Fruit fly (Drosophila melanogaster) whole organism, embryonic: ENCODE measurements around the gene SPH93.

ENCODE experiments used
- CG10979 ChIP-seq: fragments of 200-800 bp; sonication (Bioruptor generic); optimal IDR thresholded peaks from 2 replicates; lab custom pipeline; 2018; ENCODE audit warnings: missing biosample characterization, mild to moderate bottlenecking, missing genetic modification characterization, moderate library complexity
- CG11247 ChIP-seq: fragments of 200-800 bp; sonication (Bioruptor generic); IDR thresholded peaks from 2 replicates; pipeline ENCODE4 v1.3.6; 2022; ENCODE audit warnings: missing biosample characterization, missing genetic modification characterization
- CG11456 ChIP-seq: fragments of 200-800 bp; sonication (Bioruptor generic); IDR thresholded peaks from 3 replicates; pipeline ENCODE4 v1.3.6; 2022; ENCODE audit warnings: missing biosample characterization, missing genetic modification characterization
- CG11560 ChIP-seq: fragments of 200-800 bp; sonication (Bioruptor generic); IDR thresholded peaks from 3 replicates; pipeline ENCODE4 v1.3.6; 2022; ENCODE audit warnings: missing biosample characterization, missing genetic modification characterization
- CG12299 ChIP-seq: fragments of 200-800 bp; sonication (Bioruptor generic); optimal IDR thresholded peaks from 2 replicates; lab custom pipeline; 2018; ENCODE audit warnings: missing biosample characterization, mild to moderate bottlenecking, missing genetic modification characterization
- CG15073 ChIP-seq: fragments of 200-800 bp; sonication (Bioruptor generic); optimal IDR thresholded peaks from 2 replicates; lab custom pipeline; 2016; ENCODE audit warnings: missing biosample characterization, missing genetic modification characterization
- CG16779 ChIP-seq: fragments of 200-800 bp; sonication (Bioruptor generic); IDR thresholded peaks from 2 replicates; pipeline ENCODE4 v1.3.6; 2022; ENCODE audit warnings: missing biosample characterization, missing genetic modification characterization
- CG17568 ChIP-seq: fragments of 200-800 bp; sonication (Bioruptor generic); optimal IDR thresholded peaks from 2 replicates; lab custom pipeline; 2018; ENCODE audit warnings: missing biosample characterization, mild to moderate bottlenecking, missing genetic modification characterization, moderate library complexity
- CG17802 ChIP-seq: fragments of 200-800 bp; sonication (Bioruptor generic); optimal IDR thresholded peaks from 2 replicates; lab custom pipeline; 2018; ENCODE audit warnings: missing biosample characterization, mild to moderate bottlenecking, missing genetic modification characterization, moderate library complexity
- CG17912 ChIP-seq: fragments of 200-800 bp; sonication (Bioruptor generic); optimal IDR thresholded peaks from 2 replicates; lab custom pipeline; 2018; ENCODE audit warnings: missing biosample characterization, mild to moderate bottlenecking, missing genetic modification characterization
- CG2202 ChIP-seq: fragments of 200-800 bp; sonication (Bioruptor generic); optimal IDR thresholded peaks from 2 replicates; lab custom pipeline; 2018; ENCODE audit warnings: missing biosample characterization, mild to moderate bottlenecking, missing genetic modification characterization
- CG30403 ChIP-seq: fragments of 200-800 bp; sonication (Bioruptor generic); optimal IDR thresholded peaks from 3 replicates; lab custom pipeline; 2016; ENCODE audit warnings: missing biosample characterization, missing genetic modification characterization
- CG32532 ChIP-seq: fragments of 200-800 bp; sonication (Bioruptor generic); IDR thresholded peaks from 2 replicates; pipeline ENCODE4 v1.3.6; 2022; ENCODE audit warnings: missing biosample characterization, missing genetic modification characterization
- CG4730 ChIP-seq: fragments of 200-800 bp; sonication (Bioruptor generic); IDR thresholded peaks from 2 replicates; pipeline ENCODE4 v1.3.6; 2022; ENCODE audit warnings: missing biosample characterization, missing genetic modification characterization
- CG5953 ChIP-seq: fragments of 200-800 bp; sonication (Bioruptor generic); IDR thresholded peaks from 2 replicates; pipeline ENCODE4 v1.3.6; 2022; ENCODE audit warnings: missing biosample characterization, missing genetic modification characterization
- CG6254 ChIP-seq: fragments of 200-800 bp; sonication (Bioruptor generic); optimal IDR thresholded peaks from 3 replicates; lab custom pipeline; 2017; ENCODE audit warnings: mild to moderate bottlenecking, missing biosample characterization, missing genetic modification reagents, missing genetic modification characterization
- CG7372 ChIP-seq: fragments of 200-800 bp; sonication (Bioruptor generic); IDR thresholded peaks from 2 replicates; pipeline ENCODE4 v1.3.6; 2022; ENCODE audit warnings: missing biosample characterization, missing genetic modification characterization
- CG8478 ChIP-seq: fragments of >200 bp; optimal IDR thresholded peaks from 2 replicates; lab custom pipeline; 2018
- CG8924 ChIP-seq: fragments of 200-800 bp; optimal IDR thresholded peaks from 3 replicates; lab custom pipeline; 2019; ENCODE audit warnings: missing biosample characterization, mild to moderate bottlenecking, missing genetic modification characterization, moderate library complexity
- CG9609 ChIP-seq: fragments of 200-800 bp; sonication (Bioruptor generic); optimal IDR thresholded peaks from 3 replicates; lab custom pipeline; 2016; ENCODE audit warnings: missing biosample characterization, missing genetic modification characterization
- CkIIα-i1 ChIP-seq: fragments of 200-800 bp; sonication (Bioruptor generic); IDR thresholded peaks from 2 replicates; pipeline ENCODE4 v1.3.6; 2022; ENCODE audit warnings: missing biosample characterization, missing genetic modification characterization
- CrebB ChIP-seq: fragments of 200-800 bp; sonication (Bioruptor generic); optimal IDR thresholded peaks from 3 replicates; lab custom pipeline; 2018; ENCODE audit warnings: missing biosample characterization, mild to moderate bottlenecking, missing genetic modification characterization
- Ets65A ChIP-seq: fragments of 200-800 bp; sonication (Bioruptor generic); peaks from one replicate; lab custom pipeline; 2016; ENCODE audit warnings: missing biosample characterization, missing genetic modification characterization
- Fer3 ChIP-seq: fragments of 200-800 bp; sonication (Bioruptor generic); optimal IDR thresholded peaks from 2 replicates; lab custom pipeline; 2018; ENCODE audit warnings: missing biosample characterization, mild to moderate bottlenecking, missing genetic modification characterization, moderate library complexity
- Gsc ChIP-seq: fragments of 200-800 bp; sonication (Bioruptor generic); IDR thresholded peaks from 2 replicates; pipeline ENCODE4 v1.3.6; 2022; ENCODE audit warnings: missing biosample characterization, missing genetic modification characterization
- Gug ChIP-seq: fragments of 200-800 bp; sonication (Bioruptor generic); IDR thresholded peaks from 4 replicates; pipeline ENCODE4 v1.3.6; 2022; ENCODE audit warnings: missing biosample characterization, missing genetic modification characterization
- HLH3B ChIP-seq: fragments of 200-800 bp; sonication (Bioruptor generic); IDR thresholded peaks from 2 replicates; pipeline ENCODE4 v1.3.6; 2022; ENCODE audit warnings: missing biosample characterization, missing genetic modification characterization
- HmgD ChIP-seq: fragments of 200-800 bp; sonication (Bioruptor generic); optimal IDR thresholded peaks from 3 replicates; lab custom pipeline; 2016; ENCODE audit warnings: missing biosample characterization, missing genetic modification characterization
- Hr78 ChIP-seq, 2 experiments: fragments of 200-800 bp in 1 of 2; fragments of >200 bp in 1 of 2; sonication (Bioruptor generic) in 1 of 2; optimal IDR thresholded peaks; 2 replicates each; lab custom pipeline; 2017 to 2019; ENCODE audit warnings: missing biosample characterization in 2 of 2, missing genetic modification characterization in 2 of 2, mild to moderate bottlenecking in 1 of 2, moderate library complexity in 1 of 2
- Oaz ChIP-seq: fragments of 200-800 bp; sonication (Bioruptor generic); IDR thresholded peaks from 2 replicates; pipeline ENCODE4 v1.3.6; 2022; ENCODE audit warnings: missing biosample characterization, missing genetic modification characterization
- Spps ChIP-seq: fragments of 200-800 bp; sonication (Bioruptor generic); optimal IDR thresholded peaks from 2 replicates; lab custom pipeline; 2018; ENCODE audit warnings: missing biosample characterization, mild to moderate bottlenecking, missing genetic modification characterization
- ase ChIP-seq: fragments of 200-800 bp; sonication (Bioruptor generic); IDR thresholded peaks from 3 replicates; pipeline ENCODE4 v1.3.6; 2022; ENCODE audit warnings: missing biosample characterization, missing genetic modification characterization
- ash1 ChIP-seq: fragments of 200-800 bp; sonication (Bioruptor generic); optimal IDR thresholded peaks from 2 replicates; lab custom pipeline; 2018; ENCODE audit warnings: missing biosample characterization, mild to moderate bottlenecking, missing genetic modification characterization
- bcd ChIP-seq: fragments of 200-800 bp; sonication (Bioruptor generic); optimal IDR thresholded peaks from 2 replicates; lab custom pipeline; 2017; ENCODE audit warnings: missing biosample characterization, mild to moderate bottlenecking, missing genetic modification characterization
- br ChIP-seq: fragments of >200 bp; optimal IDR thresholded peaks from 2 replicates; lab custom pipeline; 2017
- caup ChIP-seq: fragments of 200-800 bp; sonication (Bioruptor generic); optimal IDR thresholded peaks from 3 replicates; lab custom pipeline; 2017; ENCODE audit warnings: missing biosample characterization, mild to moderate bottlenecking, missing genetic modification characterization, moderate library complexity; ENCODE audit not compliant: severe bottlenecking
- ci ChIP-seq: fragments of 200-800 bp; sonication (Bioruptor generic); IDR thresholded peaks from 3 replicates; pipeline ENCODE4 v1.3.6; 2022; ENCODE audit warnings: missing biosample characterization, missing genetic modification characterization
- fru ChIP-seq: fragments of >200 bp; optimal IDR thresholded peaks from 2 replicates; lab custom pipeline; 2017
- gce ChIP-seq: fragments of 200-800 bp; sonication (Bioruptor generic); IDR thresholded peaks from 3 replicates; pipeline ENCODE4 v1.3.6; 2022; ENCODE audit warnings: missing biosample characterization, missing genetic modification characterization
- grn ChIP-seq: fragments of 200-800 bp; sonication (Bioruptor generic); optimal IDR thresholded peaks from 3 replicates; lab custom pipeline; 2017; ENCODE audit warnings: missing biosample characterization, missing genetic modification characterization
- ind ChIP-seq: fragments of 200-800 bp; sonication (Bioruptor generic); optimal IDR thresholded peaks from 3 replicates; lab custom pipeline; 2016; ENCODE audit warnings: missing biosample characterization, missing genetic modification characterization
- lola ChIP-seq, 3 experiments: fragments of >200 bp in 2 of 3; fragments of 200-800 bp in 1 of 3; sonication (Bioruptor generic) in 1 of 3; optimal IDR thresholded peaks; 2 replicates each; lab custom pipeline; 2017 to 2019; ENCODE audit warnings: missing biosample characterization in 3 of 3, missing genetic modification characterization in 3 of 3, mild to moderate bottlenecking in 1 of 3, moderate library complexity in 1 of 3
- mirr ChIP-seq: fragments of 200-800 bp; sonication (Bioruptor generic); optimal IDR thresholded peaks from 3 replicates; lab custom pipeline; 2018; ENCODE audit warnings: missing biosample characterization, mild to moderate bottlenecking, missing genetic modification characterization
- nau ChIP-seq: fragments of 200-800 bp; sonication (Bioruptor generic); optimal IDR thresholded peaks from 3 replicates; lab custom pipeline; 2017; ENCODE audit warnings: missing biosample characterization, mild to moderate bottlenecking, missing genetic modification characterization, missing genetic modification reagents
- nmo ChIP-seq: fragments of 200-800 bp; sonication (Bioruptor generic); optimal IDR thresholded peaks from 2 replicates; lab custom pipeline; 2018; ENCODE audit warnings: missing biosample characterization, mild to moderate bottlenecking, missing genetic modification characterization, moderate library complexity
- p53 ChIP-seq: fragments of 200-800 bp; sonication (Bioruptor generic); optimal IDR thresholded peaks from 2 replicates; lab custom pipeline; 2016; ENCODE audit warnings: missing biosample characterization, missing genetic modification characterization
- sd ChIP-seq: fragments of 200-800 bp; sonication (Bioruptor generic); optimal IDR thresholded peaks from 3 replicates; lab custom pipeline; 2018; ENCODE audit warnings: missing biosample characterization, mild to moderate bottlenecking, missing genetic modification characterization, moderate library complexity
- sr ChIP-seq: fragments of 200-800 bp; sonication (Bioruptor generic); IDR thresholded peaks from 3 replicates; pipeline ENCODE4 v1.3.6; 2022; ENCODE audit warnings: missing biosample characterization, missing genetic modification characterization
- ttk ChIP-seq: fragments of 200-800 bp; sonication (Bioruptor generic); IDR thresholded peaks from 2 replicates; pipeline ENCODE4 v2.1.2; 2022; ENCODE audit warnings: missing biosample characterization, missing genetic modification characterization
- tx ChIP-seq: fragments of 200-800 bp; sonication (Bioruptor generic); optimal IDR thresholded peaks from 2 replicates; lab custom pipeline; 2016; ENCODE audit warnings: missing biosample characterization, missing genetic modification characterization
- vnd ChIP-seq: fragments of 200-800 bp; sonication (Bioruptor generic); IDR thresholded peaks from 3 replicates; pipeline ENCODE4 v1.3.6; 2022; ENCODE audit warnings: missing biosample characterization, missing genetic modification characterization; ENCODE audit not compliant: partially characterized antibody
- wek ChIP-seq: fragments of 200-800 bp; sonication (Bioruptor generic); optimal IDR thresholded peaks from 3 replicates; lab custom pipeline; 2018; ENCODE audit warnings: missing biosample characterization, mild to moderate bottlenecking, missing genetic modification characterization, moderate library complexity

SPH93 gene

DNA sequence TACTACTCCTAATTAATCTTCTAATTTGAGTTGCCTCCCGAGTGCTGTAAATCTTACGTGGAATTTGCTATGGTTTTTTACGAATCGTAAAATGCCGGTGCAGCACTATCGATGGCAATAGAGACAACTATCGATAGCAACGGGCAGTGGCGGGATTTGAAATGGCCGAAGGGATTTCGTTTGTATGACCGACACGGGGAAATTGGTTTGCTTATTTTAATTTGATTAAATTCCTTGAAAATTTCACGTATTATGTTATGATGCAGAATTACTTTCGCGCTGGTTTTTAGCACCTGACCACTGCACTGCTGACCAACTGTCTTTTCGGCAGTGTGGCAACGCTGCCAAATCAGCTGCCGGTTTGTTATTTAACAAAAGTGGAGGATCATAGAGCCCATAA lies 28.5 kb upstream of the SPH93 start, which contains the start of the genes GCS2beta and CG5131 (continued):
- peak; percentile 89 for TF ChIP-seq vnd (GFP tag; lab: Robert Waterston, UW)
- TF ChIP-seq CG11456 (GFP tag; lab: Robert Waterston, UW) = peak; percentile 97
- peak; percentile 88 for TF ChIP-seq Oaz (GFP tag; lab: Robert Waterston, UW)
- peak; percentile 91 for TF ChIP-seq CG4730
- peak; percentile 87 for TF ChIP-seq CG8924 (tag; lab: Kevin White, UChicago)
- peak; percentile 76 for TF ChIP-seq mirr
- TF ChIP-seq CG6254 (GFP tag; lab: Kevin White, UChicago) = peak; percentile 71
- peak in 1 of 3 experiments; percentile 84 for TF ChIP-seq lola (GFP tag; optimal IDR thresholded peaks at IDR 0.05; lab: Kevin White, UChicago)
- peak; percentile 94 for TF ChIP-seq ttk (GFP tag; lab: Robert Waterston, UW)
- peak; percentile 93 for TF ChIP-seq bcd (GFP tag; lab: Kevin White, UChicago)
- peak; percentile 96 for TF ChIP-seq CG11247 (GFP tag; lab: Robert Waterston, UW)
- peak; percentile 64 for TF ChIP-seq CG2202 (tag; lab: Kevin White, UChicago)
- TF ChIP-seq CG8478 = no peak
- peak; percentile 72 for TF ChIP-seq wek (GFP tag; lab: Kevin White, UChicago)
- peak; percentile 80 for TF ChIP-seq CG5953 (GFP tag; lab: Robert Waterston, UW)
- peak; percentile 85 for TF ChIP-seq nau
- peak; percentile 38; the same call in 1 of the 3 replicates for TF ChIP-seq sr (GFP tag; lab: Robert Waterston, UW)
- TF ChIP-seq CkIIα-i1 (GFP tag; lab: Robert Waterston, UW) = peak; percentile 51; the same call in 1 of the 2 replicates
- peak; percentile 73 for TF ChIP-seq CG17802 (tag; lab: Kevin White, UChicago)
- peak; percentile 96 for TF ChIP-seq nmo (GFP tag; lab: Kevin White, UChicago)
- no peak for TF ChIP-seq br
- TF ChIP-seq ash1 = no peak
- TF ChIP-seq Gug (GFP tag; lab: Robert Waterston, UW) = peak; percentile 97
- peak; percentile 92 for TF ChIP-seq ase (GFP tag; lab: Robert Waterston, UW)
- peak; percentile 97 for TF ChIP-seq HmgD (GFP tag; lab: Kevin White, UChicago)
- TF ChIP-seq ind (GFP tag; lab: Kevin White, UChicago) = peak; percentile 97
- TF ChIP-seq gce (GFP tag; lab: Robert Waterston, UW) = 0 out of 3 replicates have a peak, but pooled peaks have one; percentile 68
- peak; percentile 82 for TF ChIP-seq CrebB
- peak; percentile 94 for TF ChIP-seq CG7372 (GFP tag; lab: Robert Waterston, UW)
- TF ChIP-seq CG9609 = peak; percentile 97
- peak; percentile 91 for TF ChIP-seq Fer3 (tag; lab: Kevin White, UChicago)
- TF ChIP-seq Hr78 (GFP tag; optimal IDR thresholded peaks at IDR 0.05; lab: Kevin White, UChicago) = peak in 1 of 2 experiments; percentile 21
- peak; percentile 84 for TF ChIP-seq Gsc

DNA sequence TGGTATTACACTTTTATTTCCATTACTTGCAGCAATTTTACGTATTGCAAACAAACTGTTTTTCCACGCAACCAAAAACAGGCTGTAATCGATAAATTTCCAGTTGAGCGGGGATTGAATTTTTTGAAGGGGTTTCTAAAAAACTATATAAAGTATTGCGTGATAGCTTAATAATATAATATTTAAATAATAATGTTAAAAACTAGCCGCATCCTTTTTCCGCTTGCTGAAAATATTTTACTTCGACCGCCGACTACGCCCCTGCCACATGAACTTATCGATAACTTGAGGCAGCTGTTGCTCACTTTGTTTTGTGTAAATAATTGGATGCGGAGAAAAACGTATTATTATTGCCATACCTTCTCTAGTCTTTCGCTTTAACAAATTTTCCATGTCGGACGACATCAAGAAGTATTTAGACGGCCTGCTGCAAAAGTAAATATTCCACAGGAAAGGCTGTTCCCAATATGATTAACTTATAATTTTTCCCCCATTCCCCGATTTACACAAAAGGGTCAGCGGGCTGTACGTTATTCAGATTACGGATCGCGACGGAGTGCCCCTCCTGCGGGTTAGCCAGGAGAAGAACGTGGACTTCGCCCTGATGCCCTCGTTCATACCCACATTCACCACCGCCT lies 25.3 kb upstream of the SPH93 start, which contains the start of the genes fws and Lamtor3:
Gene fws, minus strand, starts transcription at position 87 of the 638 bp plus-strand sequence.
Gene Lamtor3, plus strand, starts transcription at position 289 of the 638 bp plus-strand sequence.
- TF ChIP-seq Ets65A (GFP tag; lab: Kevin White, UChicago) (peak; percentile 98), ci (GFP tag; lab: Robert Waterston, UW) (peak; percentile 99), CG11560 (peak; percentile 92), CG15073 (GFP tag; lab: Kevin White, UChicago) (peak; percentile 79), Spps (tag; lab: Kevin White, UChicago) (peak; percentile 96), sd (tag; lab: Kevin White, UChicago) (peak; percentile 92), CG17568 (GFP tag; lab: Kevin White, UChicago) (peak; percentile 97), caup (GFP tag; lab: Kevin White, UChicago) (peak; percentile 97), CG12299 (tag; lab: Kevin White, UChicago) (peak; percentile 94), CG10979 (tag; lab: Kevin White, UChicago) (peak; percentile 96), CG17912 (GFP tag; lab: Kevin White, UChicago) (peak; percentile 19), HLH3B (peak; percentile 99), fru (no peak), CG30403 (GFP tag; lab: Kevin White, UChicago) (peak; percentile 96), CG16779 (GFP tag; lab: Robert Waterston, UW) (peak; percentile 98), tx (GFP tag; lab: Kevin White, UChicago) (peak; percentile 87), CG32532 (GFP tag; lab: Robert Waterston, UW) (peak; percentile 99), p53 (no peak), grn (no peak)
